Fruit fly (Drosophila melanogaster) whole organism, adult: Measurements from ENCODE around the gene eEF1gamma.

ENCODE experiments used
- CG11617 ChIP-seq: fragments of 200-800 bp; sonication (Bioruptor generic); optimal IDR thresholded peaks from 2 replicates; lab custom pipeline; 2017; ENCODE audit warnings: mild to moderate bottlenecking, missing biosample characterization, missing genetic modification reagents, missing genetic modification characterization
- CG12768 ChIP-seq: fragments of 200-800 bp; sonication (Bioruptor generic); optimal IDR thresholded peaks from 2 replicates; lab custom pipeline; 2017; ENCODE audit warnings: missing biosample characterization, missing genetic modification characterization, mild to moderate bottlenecking, moderate library complexity, missing genetic modification reagents
- CG14711 ChIP-seq: fragments of 200-800 bp; sonication (Bioruptor generic); optimal IDR thresholded peaks from 2 replicates; lab custom pipeline; 2018; ENCODE audit warnings: missing biosample characterization, mild to moderate bottlenecking, missing genetic modification characterization, moderate library complexity
- CG1620 ChIP-seq: fragments of 200-800 bp; sonication (Bioruptor generic); optimal IDR thresholded peaks from 2 replicates; lab custom pipeline; 2016; ENCODE audit warnings: missing biosample characterization, missing genetic modification characterization
- CG33017 ChIP-seq: fragments of 200-800 bp; sonication (Bioruptor generic); optimal IDR thresholded peaks from 2 replicates; lab custom pipeline; 2018; ENCODE audit warnings: missing biosample characterization, mild to moderate bottlenecking, missing genetic modification characterization, moderate library complexity
- CG5204 ChIP-seq: fragments of 200-800 bp; sonication (Bioruptor generic); optimal IDR thresholded peaks from 2 replicates; lab custom pipeline; 2016; ENCODE audit warnings: missing biosample characterization, missing genetic modification characterization
- CG7045 ChIP-seq: fragments of 200-800 bp; sonication (Bioruptor generic); optimal IDR thresholded peaks from 2 replicates; lab custom pipeline; 2017; ENCODE audit warnings: missing biosample characterization, mild to moderate bottlenecking, missing genetic modification characterization
- CG7101 ChIP-seq: fragments of 200-800 bp; sonication (Bioruptor generic); optimal IDR thresholded peaks from 2 replicates; lab custom pipeline; 2018; ENCODE audit warnings: missing biosample characterization, mild to moderate bottlenecking, missing genetic modification characterization, moderate library complexity
- Clk ChIP-seq: fragments of 200-800 bp; sonication (Bioruptor generic); optimal IDR thresholded peaks from 2 replicates; lab custom pipeline; 2017; ENCODE audit warnings: missing biosample characterization, missing genetic modification characterization
- Crg-1 ChIP-seq: fragments of 200-800 bp; sonication (Bioruptor generic); optimal IDR thresholded peaks from 2 replicates; lab custom pipeline; 2016; ENCODE audit warnings: missing biosample characterization, missing genetic modification characterization
- Hr96 ChIP-seq: fragments of 200-800 bp; sonication (Bioruptor generic); optimal IDR thresholded peaks from 2 replicates; lab custom pipeline; 2016; ENCODE audit warnings: missing biosample characterization, missing genetic modification characterization
- Mnt ChIP-seq: fragments of 200-800 bp; sonication (Bioruptor generic); optimal IDR thresholded peaks from 2 replicates; lab custom pipeline; 2016; ENCODE audit warnings: missing biosample characterization, mild to moderate bottlenecking, missing genetic modification characterization
- bab1 ChIP-seq: fragments of 200-800 bp; sonication (Bioruptor generic); optimal IDR thresholded peaks from 3 replicates; lab custom pipeline; 2019; ENCODE audit warnings: missing biosample characterization, mild to moderate bottlenecking, missing genetic modification characterization, moderate library complexity
- cic ChIP-seq: fragments of 200-800 bp; sonication (Bioruptor generic); optimal IDR thresholded peaks from 2 replicates; lab custom pipeline; 2017; ENCODE audit warnings: missing biosample characterization, mild to moderate bottlenecking, missing genetic modification characterization, moderate library complexity
- cnc ChIP-seq, 2 experiments: fragments of >200 bp; optimal IDR thresholded peaks; 2 replicates each; lab custom pipeline; 2017
- kay ChIP-seq: fragments of 200-800 bp; sonication (Bioruptor generic); peaks from one replicate; lab custom pipeline; 2016; ENCODE audit warnings: missing biosample characterization, missing genetic modification characterization, borderline replicate concordance
- ovo ChIP-seq: fragments of 200-800 bp; sonication (Bioruptor generic); optimal IDR thresholded peaks from 2 replicates; lab custom pipeline; 2016; ENCODE audit warnings: missing biosample characterization, missing genetic modification characterization
- pad ChIP-seq: fragments of 200-800 bp; sonication (Bioruptor generic); optimal IDR thresholded peaks from 3 replicates; lab custom pipeline; 2017; ENCODE audit warnings: missing biosample characterization, missing genetic modification characterization, mild to moderate bottlenecking, moderate library complexity, missing genetic modification reagents
- tj ChIP-seq: fragments of 200-800 bp; sonication (Bioruptor generic); optimal IDR thresholded peaks from 3 replicates; lab custom pipeline; 2017; ENCODE audit warnings: missing biosample characterization, mild to moderate bottlenecking, missing genetic modification characterization, moderate library complexity
- toe ChIP-seq: fragments of 200-800 bp; sonication (Bioruptor generic); optimal IDR thresholded peaks from 2 replicates; lab custom pipeline; 2016; ENCODE audit warnings: missing biosample characterization, missing genetic modification characterization

eEF1gamma gene

DNA sequence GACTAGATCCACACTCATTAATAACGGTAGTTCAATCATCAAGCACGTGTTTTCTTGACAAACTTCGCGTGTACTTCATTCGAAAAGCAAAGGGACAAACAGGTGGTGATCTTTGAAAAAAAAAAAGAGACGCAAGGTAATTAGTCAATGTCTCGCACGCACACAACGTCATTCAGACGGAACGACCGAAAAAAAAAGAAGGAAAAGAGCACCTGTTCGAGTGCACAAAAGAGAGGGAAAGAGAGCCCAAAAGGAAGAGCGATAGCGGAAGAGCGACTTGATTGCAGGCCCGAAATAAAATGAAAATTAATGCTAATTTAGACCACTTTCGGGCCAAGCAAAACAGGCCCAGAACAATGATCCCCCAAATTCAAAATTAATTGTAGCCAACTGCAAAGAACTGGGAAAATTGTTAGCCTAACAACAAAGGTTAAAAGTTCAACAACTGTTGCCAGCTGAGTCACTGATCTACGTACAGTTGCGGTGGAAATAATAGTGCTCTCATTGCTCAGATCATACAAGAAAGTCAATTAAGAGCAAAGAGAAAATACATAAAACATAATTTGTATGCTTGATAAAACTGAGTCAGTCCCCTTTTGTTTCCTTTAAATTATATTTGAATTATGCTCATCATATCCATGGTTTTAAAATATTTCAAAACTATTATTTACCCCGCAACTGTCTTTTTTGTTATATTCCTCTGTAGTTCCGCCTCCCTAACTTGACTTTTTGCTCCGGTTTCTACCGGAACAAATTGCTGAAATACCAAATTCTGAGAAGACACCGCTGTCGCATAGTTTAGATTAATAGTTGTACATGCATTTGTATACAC, 4.1 kb upstream of the eEF1gamma start:
- TF ChIP-seq CG33017 (tag; lab: Kevin White, UChicago) (peak; percentile 27), bab1 (no peak)

DNA sequence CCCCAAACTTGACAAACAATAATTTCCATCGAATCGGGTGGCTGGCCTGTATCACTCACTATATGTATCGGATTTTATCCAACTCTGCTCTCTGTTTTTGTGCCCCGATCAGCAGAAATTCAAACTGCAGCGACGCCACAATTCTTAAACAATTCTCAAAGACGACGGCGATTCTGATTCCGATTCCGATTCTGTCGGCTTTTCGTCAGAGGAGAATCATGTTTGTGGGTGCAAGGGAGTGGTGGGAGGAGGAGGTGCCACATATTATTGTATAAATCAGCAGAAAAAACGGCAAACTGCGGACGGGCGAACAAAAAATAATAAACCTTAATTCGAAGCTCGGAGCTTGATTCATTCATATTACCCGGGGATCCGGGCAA, 3.5 kb upstream of the eEF1gamma start:
- no peak for TF ChIP-seq pad (GFP tag; lab: Kevin White, UChicago)
- peak; percentile 99 for TF ChIP-seq tj
- no peak for TF ChIP-seq CG14711 (tag; lab: Kevin White, UChicago)
- no peak for TF ChIP-seq Crg-1 (GFP tag; lab: Kevin White, UChicago)

DNA sequence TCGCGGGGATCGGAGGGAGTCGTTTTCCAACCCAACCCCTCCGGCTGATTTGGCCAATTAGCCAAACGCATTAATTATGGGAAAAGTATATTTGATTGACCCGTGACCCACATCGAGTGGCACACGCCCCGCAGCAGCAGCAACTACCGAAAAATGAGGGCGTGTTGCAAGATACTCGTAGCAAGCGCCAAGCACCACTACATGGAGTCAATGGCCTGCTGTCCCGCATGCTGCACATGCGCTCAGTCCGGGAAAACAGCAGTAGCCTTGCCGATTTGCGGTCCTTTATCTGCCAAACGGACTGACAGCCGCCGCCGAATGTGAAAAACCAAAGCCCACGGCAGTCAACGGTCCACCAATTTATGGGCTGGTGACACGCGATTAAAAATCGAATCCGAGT, 2.7 kb upstream of the eEF1gamma start:
- TF ChIP-seq CG5204 (GFP tag; lab: Kevin White, UChicago) = no peak
- TF ChIP-seq CG7101 (tag; lab: Kevin White, UChicago) = no peak

DNA sequence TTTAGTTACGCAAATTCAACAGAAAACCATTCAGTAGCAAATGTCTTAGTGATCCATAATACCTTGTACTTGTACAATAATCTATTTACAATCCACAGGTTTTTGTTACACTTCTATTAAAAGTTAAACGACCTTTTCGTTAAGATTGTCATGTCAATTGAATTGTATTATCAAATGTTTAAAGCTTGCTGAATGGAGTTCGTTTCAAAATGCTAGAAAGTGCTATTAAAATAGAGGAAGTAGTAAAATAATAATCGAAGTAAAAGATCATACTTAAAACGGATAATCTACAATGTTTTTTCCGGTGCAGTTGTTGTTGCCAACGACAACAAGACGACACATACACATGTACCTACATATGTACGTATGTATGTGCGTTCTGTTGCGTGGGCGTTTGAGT, 2.0 kb upstream of the eEF1gamma start:
- TF ChIP-seq CG12768 (no peak), Hr96 (GFP tag; lab: Kevin White, UChicago) (no peak), pad (GFP tag; lab: Kevin White, UChicago) (no peak), cnc (optimal IDR thresholded peaks at IDR 0.05; lab: Kevin White, UChicago) (no peak), CG33017 (tag; lab: Kevin White, UChicago) (no peak), Crg-1 (GFP tag; lab: Kevin White, UChicago) (no peak), toe (GFP tag; lab: Kevin White, UChicago) (no peak)

DNA sequence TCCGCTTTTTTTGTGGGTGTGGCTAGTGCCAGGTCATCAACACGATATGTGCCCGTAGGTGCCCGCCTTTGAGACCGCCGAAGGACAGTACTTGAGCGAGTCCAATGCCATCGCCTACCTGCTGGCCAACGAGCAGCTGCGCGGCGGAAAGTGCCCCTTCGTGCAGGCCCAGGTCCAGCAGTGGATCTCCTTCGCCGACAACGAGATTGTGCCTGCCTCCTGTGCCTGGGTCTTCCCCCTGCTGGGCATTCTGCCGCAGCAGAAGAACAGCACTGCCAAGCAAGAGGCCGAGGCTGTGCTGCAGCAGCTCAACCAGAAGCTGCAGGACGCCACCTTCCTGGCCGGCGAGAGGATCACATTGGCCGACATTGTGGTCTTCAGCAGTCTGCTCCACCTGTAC, 613 bp downstream of the eEF1gamma start:
- TF ChIP-seq toe (GFP tag; lab: Kevin White, UChicago) (no peak), CG1620 (no peak), bab1 (no peak), CG14711 (tag; lab: Kevin White, UChicago) (no peak), CG33017 (tag; lab: Kevin White, UChicago) (no peak), ovo (no peak), CG7045 (GFP tag; lab: Kevin White, UChicago) (no peak), Hr96 (GFP tag; lab: Kevin White, UChicago) (no peak), cnc (optimal IDR thresholded peaks at IDR 0.05; lab: Kevin White, UChicago) (no peak), kay (GFP tag; lab: Kevin White, UChicago) (no peak), CG11617 (no peak), Mnt (GFP tag; lab: Kevin White, UChicago) (no peak), Clk (no peak), CG12768 (no peak), pad (GFP tag; lab: Kevin White, UChicago) (no peak), Crg-1 (GFP tag; lab: Kevin White, UChicago) (no peak), tj (no peak)

DNA sequence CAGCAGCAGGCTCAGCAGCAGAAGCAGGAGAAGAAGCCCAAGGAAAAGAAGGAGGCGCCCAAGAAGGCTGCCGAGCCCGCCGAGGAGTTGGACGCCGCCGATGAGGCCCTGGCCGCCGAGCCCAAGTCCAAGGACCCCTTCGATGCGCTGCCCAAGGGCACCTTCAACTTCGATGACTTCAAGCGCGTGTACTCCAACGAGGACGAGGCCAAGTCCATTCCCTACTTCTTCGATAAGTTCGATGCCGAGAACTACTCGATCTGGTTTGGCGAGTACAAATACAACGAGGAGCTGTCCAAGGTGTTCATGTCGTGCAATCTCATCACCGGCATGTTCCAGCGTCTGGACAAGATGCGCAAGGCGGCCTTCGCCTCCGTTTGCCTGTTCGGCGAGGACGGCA, 1.2 kb downstream of the eEF1gamma start:
- no peak for TF ChIP-seq toe (GFP tag; lab: Kevin White, UChicago)
- no peak for TF ChIP-seq bab1

DNA sequence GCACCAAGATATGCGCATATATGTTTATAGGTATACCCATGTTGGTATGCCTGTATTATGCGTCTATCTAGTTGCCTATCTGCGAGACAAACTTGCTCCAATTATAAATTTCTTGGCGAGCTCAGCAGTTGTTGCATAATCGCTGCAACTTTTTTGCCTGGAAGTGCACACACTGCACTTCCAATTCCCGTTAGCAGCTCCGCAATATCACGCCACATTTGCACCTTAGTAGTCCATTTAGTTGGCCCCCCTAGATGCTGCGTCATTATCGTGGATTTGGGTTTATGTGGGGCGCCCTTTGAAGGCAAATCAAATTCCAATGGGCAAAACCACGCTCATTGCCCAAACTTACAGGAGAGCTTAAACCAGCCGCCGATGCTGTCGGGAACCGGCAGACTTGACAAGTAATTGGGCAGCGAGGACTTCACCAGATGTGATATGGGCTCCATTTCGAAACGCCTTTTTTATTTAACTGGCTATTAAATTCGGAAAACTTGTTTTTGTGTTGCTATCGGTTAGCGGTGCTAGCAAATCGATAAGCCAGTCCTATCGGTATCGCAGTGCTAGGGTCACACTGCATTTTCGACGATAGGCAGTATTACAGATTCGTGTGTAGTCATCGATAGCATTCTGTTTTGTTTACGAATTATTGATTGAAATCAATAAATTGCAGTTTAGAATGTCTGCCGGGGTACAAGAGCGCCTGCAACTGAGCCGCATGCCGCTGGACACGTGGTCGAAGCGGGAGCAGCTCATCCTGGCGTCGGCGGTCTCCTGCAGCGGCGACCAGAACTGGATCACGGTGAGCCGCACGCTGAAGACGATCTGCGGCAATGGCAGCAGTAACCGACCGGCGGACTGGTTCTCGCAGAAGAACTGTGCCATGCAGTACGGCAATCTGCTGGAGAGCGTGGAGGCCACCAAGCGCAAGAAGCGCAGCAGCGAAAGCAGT, 3.2 kb downstream of the eEF1gamma start, which contains the start of the genes Cisd2 and Brd8:
Gene Cisd2, minus strand, starts transcription at position 538 of the 952 bp plus-strand sequence.
Gene Brd8, plus strand, starts transcription at position 595 of the 952 bp plus-strand sequence.
- TF ChIP-seq ovo (peak; percentile 14), cic (GFP tag; lab: Kevin White, UChicago) (peak; percentile 25), CG33017 (tag; lab: Kevin White, UChicago) (peak; percentile 20), CG11617 (no peak), CG12768 (peak; percentile 78), bab1 (peak; percentile 40), tj (peak; percentile 83), CG7101 (tag; lab: Kevin White, UChicago) (no peak), pad (GFP tag; lab: Kevin White, UChicago) (peak; percentile 6)
